Fruit fly (Drosophila melanogaster) whole organism, embryonic: ENCODE data around the gene Sam-S.

Experiments used
- CG14710 ChIP-seq: fragments of 200-800 bp; sonication (Bioruptor generic); optimal IDR thresholded peaks from 3 replicates; lab custom pipeline; 2019; ENCODE audit warnings: missing biosample characterization, mild to moderate bottlenecking, missing genetic modification characterization, moderate library complexity
- CG3995 ChIP-seq: fragments of 200-800 bp; sonication (Bioruptor generic); optimal IDR thresholded peaks from 3 replicates; lab custom pipeline; 2016; ENCODE audit warnings: missing biosample characterization, missing genetic modification characterization
- CG6254 ChIP-seq: fragments of 200-800 bp; sonication (Bioruptor generic); optimal IDR thresholded peaks from 3 replicates; lab custom pipeline; 2017; ENCODE audit warnings: mild to moderate bottlenecking, missing biosample characterization, missing genetic modification reagents, missing genetic modification characterization
- NC2β ChIP-seq: fragments of 200-800 bp; sonication (Bioruptor generic); optimal IDR thresholded peaks from 2 replicates; lab custom pipeline; 2016; ENCODE audit warnings: missing biosample characterization, missing genetic modification characterization
- Neu2 ChIP-seq: fragments of 200-800 bp; sonication (Bioruptor generic); optimal IDR thresholded peaks from 3 replicates; lab custom pipeline; 2016; ENCODE audit warnings: missing biosample characterization, missing genetic modification characterization, borderline replicate concordance
- Six4 ChIP-seq: fragments of 200-800 bp; sonication (Bioruptor generic); optimal IDR thresholded peaks from 2 replicates; lab custom pipeline; 2016; ENCODE audit warnings: missing biosample characterization, missing genetic modification characterization
- amos ChIP-seq: fragments of 200-800 bp; sonication (Bioruptor generic); IDR thresholded peaks from 2 replicates; pipeline ENCODE4 v1.3.6; 2022; ENCODE audit warnings: missing biosample characterization, missing genetic modification characterization; ENCODE audit not compliant: partially characterized antibody
- lola ChIP-seq, 3 experiments: fragments of >200 bp in 2 of 3; fragments of 200-800 bp in 1 of 3; sonication (Bioruptor generic) in 1 of 3; optimal IDR thresholded peaks; 2 replicates each; lab custom pipeline; 2017 to 2019; ENCODE audit warnings: missing biosample characterization in 3 of 3, missing genetic modification characterization in 3 of 3, mild to moderate bottlenecking in 1 of 3, moderate library complexity in 1 of 3
- ro ChIP-seq: fragments of 200-800 bp; sonication (Bioruptor generic); IDR thresholded peaks from 2 replicates; pipeline ENCODE4 v1.3.6; 2022; ENCODE audit warnings: missing biosample characterization, missing genetic modification characterization

- no peak for TF ChIP-seq Neu2
- no peak for TF ChIP-seq CG6254 (GFP tag; lab: Kevin White, UChicago)
- TF ChIP-seq CG3995 (GFP tag; lab: Kevin White, UChicago) = no peak
- TF ChIP-seq lola (GFP tag; optimal IDR thresholded peaks at IDR 0.05; lab: Kevin White, UChicago) = no peak
- TF ChIP-seq NC2β (GFP tag; lab: Kevin White, UChicago) = no peak
- TF ChIP-seq ro (GFP tag; lab: Robert Waterston, UW) = no peak
- TF ChIP-seq amos (GFP tag; lab: Robert Waterston, UW) = no peak
- no peak for TF ChIP-seq Six4 (GFP tag; lab: Kevin White, UChicago)
- no peak for TF ChIP-seq CG14710 (tag; lab: Kevin White, UChicago)
Observed at dm6 chr2L:139610-140009, 32.9 kb downstream of the Sam-S start.
